Worm (Caenorhabditis elegans) whole organism, L4/young adult: ENCODE results near the gene hmg-4.

ENCODE experiments used
- W03F9.2 ChIP-seq: fragments of 150-350 bp; optimal IDR thresholded peaks from 2 replicates; lab custom pipeline; 2014; ENCODE audit warnings: missing biosample characterization, missing genetic modification characterization
- dao-5 ChIP-seq: sonication (generic microtip); optimal IDR thresholded peaks from 2 replicates; lab custom pipeline; 2016; ENCODE audit warnings: missing genotype, missing genetic modification characterization, moderate library complexity, missing compliant biosample characterization
- him-1 ChIP-seq: sonication (generic microtip); optimal IDR thresholded peaks from 2 replicates; lab custom pipeline; 2016; ENCODE audit warnings: missing genotype, missing genetic modification reagents, missing genetic modification characterization, missing compliant biosample characterization

The hmg-4 gene

DNA sequence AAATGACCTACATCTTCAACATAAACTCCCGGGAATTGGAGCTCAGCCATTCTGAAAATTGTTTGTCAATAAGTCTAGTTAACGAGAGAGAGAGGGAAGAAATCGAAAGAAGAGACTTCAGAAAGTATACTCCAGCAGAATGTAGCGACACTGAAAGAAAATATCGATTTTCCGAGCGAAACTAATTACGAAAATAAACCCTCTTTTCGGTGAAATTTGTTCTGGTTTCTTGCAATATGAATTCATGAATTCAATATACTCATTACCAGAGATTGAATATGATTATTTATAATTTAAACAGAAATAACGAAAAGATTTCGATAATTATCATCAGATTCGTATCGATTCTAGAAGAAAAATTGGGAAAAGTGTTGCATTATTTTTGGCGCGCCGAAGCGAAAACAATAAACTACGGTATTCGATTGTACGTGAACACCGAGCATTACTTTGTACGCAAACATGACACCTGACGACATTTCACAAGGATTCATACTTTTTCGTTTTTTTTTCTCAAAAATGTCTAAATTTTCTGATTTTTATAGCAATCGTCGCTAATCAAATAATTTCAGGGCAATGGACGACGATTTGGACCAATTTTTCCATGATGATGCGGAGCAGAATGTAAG, at the start of gene hmg-4, which contains the start of gene T20B12.3:
hmg-4 (minus strand) TSS at position 51 of the 626 bp plus-strand sequence.
T20B12.3 (plus strand) TSS at position 570 of the 626 bp plus-strand sequence.
- TF ChIP-seq W03F9.2 (tag; lab: Kevin White, UChicago): peak; percentile 42
- no peak for TF ChIP-seq him-1 (tag; lab: Kevin White, UChicago)

ce11 chrIII:7399004-7399403, 17.6 kb upstream of the hmg-4 start:
- TF ChIP-seq him-1 (tag; lab: Kevin White, UChicago): no peak
- TF ChIP-seq dao-5 (tag; lab: Kevin White, UChicago): no peak
- no peak for TF ChIP-seq W03F9.2 (tag; lab: Kevin White, UChicago)

ce11 chrIII:7397196-7397595, 15.8 kb upstream of the hmg-4 start:
- TF ChIP-seq W03F9.2 (tag; lab: Kevin White, UChicago): no peak
- no peak for TF ChIP-seq dao-5 (tag; lab: Kevin White, UChicago)
- no peak for TF ChIP-seq him-1 (tag; lab: Kevin White, UChicago)

- TF ChIP-seq W03F9.2 (tag; lab: Kevin White, UChicago) (no peak), dao-5 (tag; lab: Kevin White, UChicago) (no peak), him-1 (tag; lab: Kevin White, UChicago) (no peak)
Observed at ce11 chrIII:7395354-7395753, 14.0 kb upstream of the hmg-4 start, which contains the start of gene lgc-50. Gene lgc-50, minus strand, starts transcription at chrIII:7395454.

ce11 chrIII:7387359-7387758, 6.0 kb upstream of the hmg-4 start:
- TF ChIP-seq him-1 (tag; lab: Kevin White, UChicago): peak; percentile 88
- no peak for TF ChIP-seq W03F9.2 (tag; lab: Kevin White, UChicago)
- TF ChIP-seq dao-5 (tag; lab: Kevin White, UChicago): no peak

DNA sequence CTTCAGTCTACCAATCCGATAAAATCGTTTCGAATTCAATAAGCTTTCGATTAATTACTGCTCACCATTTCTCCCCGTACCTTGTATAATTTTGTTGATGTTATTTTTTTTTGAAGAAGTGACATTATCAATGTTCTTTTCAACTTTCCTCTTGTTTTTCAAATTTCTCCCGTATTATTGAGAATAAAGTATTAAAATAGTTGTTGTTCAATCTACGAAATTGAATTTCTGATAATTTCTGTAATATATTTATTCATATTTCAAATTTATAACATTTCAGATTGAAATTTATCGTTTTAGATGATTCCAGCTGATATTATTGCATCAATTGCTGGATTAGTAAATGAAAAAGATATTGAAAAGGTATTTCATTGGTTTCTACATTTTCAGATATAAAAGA, 4.5 kb upstream of the hmg-4 start, which contains the start of gene trd-1:
trd-1 (plus strand) TSS at position 301 of the 400 bp plus-strand sequence.
- TF ChIP-seq him-1 (tag; lab: Kevin White, UChicago): no peak
- TF ChIP-seq dao-5 (tag; lab: Kevin White, UChicago): no peak
- no peak for TF ChIP-seq W03F9.2 (tag; lab: Kevin White, UChicago)

DNA sequence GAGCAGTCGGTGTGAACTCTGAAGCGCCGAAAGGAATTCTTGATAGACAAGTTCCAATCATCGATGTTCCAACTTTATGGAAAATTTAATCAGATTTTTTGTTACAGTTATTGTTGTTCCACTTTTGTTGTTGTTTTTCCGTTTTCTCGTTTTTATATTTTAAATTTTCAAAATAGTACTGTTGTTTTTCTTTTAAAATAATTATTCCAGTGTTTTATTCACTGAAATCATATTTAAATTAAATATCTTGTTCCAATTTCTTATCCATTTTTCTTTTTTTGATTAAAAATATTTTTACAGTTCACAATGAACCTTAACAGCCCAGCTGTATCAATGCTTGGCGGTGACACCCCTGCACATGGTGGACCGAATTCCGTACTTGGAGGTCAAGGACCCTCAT, 2.3 kb upstream of the hmg-4 start, which contains the start of gene tbp-1:
tbp-1 (plus strand) TSS at position 301 of the 400 bp plus-strand sequence.
- TF ChIP-seq W03F9.2 (tag; lab: Kevin White, UChicago) (no peak), him-1 (tag; lab: Kevin White, UChicago) (no peak), dao-5 (tag; lab: Kevin White, UChicago) (no peak)

DNA sequence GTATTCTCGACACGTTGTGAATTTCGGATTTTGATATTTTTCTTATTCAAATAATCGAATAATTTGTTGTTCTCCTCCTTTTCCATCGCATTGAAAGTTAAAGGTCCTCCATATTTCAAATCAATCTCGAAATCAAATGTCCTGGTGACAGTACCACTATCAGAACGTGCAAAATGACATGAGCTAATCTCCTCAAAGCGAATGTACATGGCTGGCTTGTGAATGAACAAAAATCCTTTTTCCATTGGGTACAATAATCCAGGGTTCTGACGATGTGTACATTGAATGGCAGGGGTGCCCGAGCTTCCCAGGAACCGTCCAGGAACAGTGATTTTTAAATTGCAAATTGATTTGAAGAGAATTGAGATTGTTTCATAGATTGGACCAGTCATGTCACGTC, 1.3 kb downstream of the hmg-4 start:
- TF ChIP-seq dao-5 (tag; lab: Kevin White, UChicago) (no peak), him-1 (tag; lab: Kevin White, UChicago) (no peak), W03F9.2 (tag; lab: Kevin White, UChicago) (no peak)

- TF ChIP-seq him-1 (tag; lab: Kevin White, UChicago): no peak
- no peak for TF ChIP-seq dao-5 (tag; lab: Kevin White, UChicago)
- no peak for TF ChIP-seq W03F9.2 (tag; lab: Kevin White, UChicago)
Observed at ce11 chrIII:7378945-7379344, 2.5 kb downstream of the hmg-4 start, which contains the start of gene T20B12.7. Gene T20B12.7, minus strand, starts transcription at chrIII:7379045.

- TF ChIP-seq him-1 (tag; lab: Kevin White, UChicago) (no peak), W03F9.2 (tag; lab: Kevin White, UChicago) (no peak), dao-5 (tag; lab: Kevin White, UChicago) (no peak)
Observed at ce11 chrIII:7378522-7378921, 2.9 kb downstream of the hmg-4 start.

DNA sequence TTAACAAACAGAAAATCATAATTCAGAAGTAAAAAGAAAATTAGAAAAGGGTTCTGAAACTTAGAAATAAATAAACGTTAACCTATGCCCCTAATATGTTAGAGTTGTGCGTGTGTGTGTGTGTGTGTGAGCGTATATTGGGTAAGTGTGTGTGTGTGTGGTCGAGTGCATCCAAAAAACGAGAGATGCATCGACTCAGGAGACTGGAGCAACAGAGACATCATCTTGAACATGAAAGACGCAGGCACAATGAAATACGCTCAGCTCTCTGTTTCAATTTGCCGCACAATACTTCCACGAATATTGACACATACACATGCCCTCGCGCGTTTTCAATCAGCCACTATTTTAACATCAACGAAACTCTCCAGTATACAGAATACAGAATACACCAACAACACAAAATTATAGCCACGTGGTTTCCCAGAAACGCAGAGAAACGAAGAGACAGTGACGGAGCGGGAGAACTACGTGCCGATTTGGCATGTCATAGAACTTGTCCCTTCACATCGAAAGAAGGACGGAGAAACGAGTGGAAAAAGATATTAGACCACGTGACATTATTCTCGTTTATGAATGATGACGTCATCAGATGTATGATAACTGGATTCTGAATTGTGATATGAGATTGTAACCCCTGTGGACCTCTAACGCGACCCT, 5.1 kb downstream of the hmg-4 start:
- TF ChIP-seq him-1 (tag; lab: Kevin White, UChicago) (no peak), dao-5 (tag; lab: Kevin White, UChicago) (no peak), W03F9.2 (tag; lab: Kevin White, UChicago) (no peak)

DNA sequence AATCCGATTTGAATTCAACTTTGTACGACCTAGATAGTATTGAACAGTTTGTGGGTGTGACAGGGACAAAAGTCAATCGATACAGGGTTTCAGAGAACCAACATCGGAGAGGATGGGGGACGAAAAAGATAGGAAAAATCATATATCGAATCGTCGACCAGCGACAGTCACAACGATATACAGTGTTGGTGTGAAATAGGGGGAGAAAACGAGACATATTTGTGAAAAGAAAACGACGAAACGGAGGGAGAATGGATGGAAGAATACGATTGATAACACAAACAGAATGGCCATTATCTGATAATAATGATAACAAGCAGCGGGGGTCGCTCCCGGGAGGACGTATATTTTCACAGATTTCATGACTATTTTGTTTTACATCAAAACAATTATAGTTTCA, 6.0 kb downstream of the hmg-4 start:
- no peak for TF ChIP-seq dao-5 (tag; lab: Kevin White, UChicago)
- no peak for TF ChIP-seq W03F9.2 (tag; lab: Kevin White, UChicago)
- no peak for TF ChIP-seq him-1 (tag; lab: Kevin White, UChicago)

DNA sequence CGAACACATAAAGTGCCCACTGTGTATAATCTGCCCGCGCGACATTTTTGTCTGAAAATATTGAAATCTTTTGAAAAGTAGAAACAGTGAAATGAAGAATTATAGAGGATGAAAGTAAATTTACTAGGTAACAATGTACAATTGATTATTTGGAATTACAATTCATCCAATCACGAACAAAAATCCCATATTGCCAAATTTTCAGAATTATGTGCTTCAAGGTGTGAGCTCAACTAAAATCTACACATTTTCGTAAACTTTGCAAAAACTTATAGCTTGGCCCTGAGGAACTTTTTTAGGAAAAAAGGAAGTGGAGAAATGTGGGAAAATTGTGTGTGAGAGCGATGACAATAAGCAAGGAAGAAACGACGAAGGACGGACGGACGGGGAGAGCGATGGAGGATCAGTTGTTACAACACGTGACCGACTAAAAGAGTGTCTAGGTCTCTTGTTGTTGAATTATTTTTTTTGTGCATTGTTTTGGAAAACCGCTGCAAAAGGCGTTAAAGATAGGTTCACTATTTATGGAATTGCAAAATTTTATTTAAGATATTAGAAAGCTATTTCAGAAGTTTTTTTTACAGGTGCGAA, 6.6 kb downstream of the hmg-4 start, which contains the start of gene mml-1:
mml-1 (minus strand) TSS at position 51 of the 591 bp plus-strand sequence.
- no peak for TF ChIP-seq dao-5 (tag; lab: Kevin White, UChicago)
- TF ChIP-seq him-1 (tag; lab: Kevin White, UChicago): no peak
- TF ChIP-seq W03F9.2 (tag; lab: Kevin White, UChicago): no peak
